Worm (Caenorhabditis elegans) whole organism, L4/young adult: ENCODE results near the gene R05H10.7.

Experiments
- W03F9.2 ChIP-seq: fragments of 150-350 bp; optimal IDR thresholded peaks from 2 replicates; lab custom pipeline; 2014; ENCODE audit warnings: missing biosample characterization, missing genetic modification characterization
- dao-5 ChIP-seq: sonication (generic microtip); optimal IDR thresholded peaks from 2 replicates; lab custom pipeline; 2016; ENCODE audit warnings: missing genotype, missing genetic modification characterization, moderate library complexity, missing compliant biosample characterization
- him-1 ChIP-seq: sonication (generic microtip); optimal IDR thresholded peaks from 2 replicates; lab custom pipeline; 2016; ENCODE audit warnings: missing genotype, missing genetic modification reagents, missing genetic modification characterization, missing compliant biosample characterization

ce11 chrII:14812661-14813060 lies 42.7 kb upstream of the R05H10.7 start:
- TF ChIP-seq W03F9.2 (tag; lab: Kevin White, UChicago), result no peak
- no peak for TF ChIP-seq him-1 (tag; lab: Kevin White, UChicago)
- no peak for TF ChIP-seq dao-5
